Worm (Caenorhabditis elegans) whole organism, L2 larva: ENCODE results near the gene his-32.

Source experiments
- lin-11 ChIP-seq: fragments of 150-350 bp; sonication (generic microtip); optimal IDR thresholded peaks from 2 replicates; lab custom pipeline; 2014; ENCODE audit warnings: missing biosample characterization, missing genetic modification characterization, inconsistent platforms, mixed read lengths
- lin-13 ChIP-seq: fragments of 150-350 bp; optimal IDR thresholded peaks from 2 replicates; lab custom pipeline; 2014; ENCODE audit warnings: missing biosample characterization, missing genetic modification reagents, missing genetic modification characterization
- lsy-2 ChIP-seq, 2 experiments: fragments of 150-350 bp in 1 of 2; sonication (generic microtip) in 1 of 2; optimal IDR thresholded peaks; 2 replicates each; lab custom pipeline; 2014 to 2017; ENCODE audit warnings: missing biosample characterization in 2 of 2, missing genetic modification characterization in 2 of 2
- mdl-1 ChIP-seq, 2 experiments: fragments of 150-350 bp in 1 of 2; sonication (generic microtip) in 1 of 2; optimal IDR thresholded peaks; 2 replicates each; lab custom pipeline; 2017; ENCODE audit warnings: missing biosample characterization in 2 of 2, missing genetic modification characterization in 2 of 2
- nhr-21 ChIP-seq: fragments of 150-350 bp; optimal IDR thresholded peaks from 2 replicates; lab custom pipeline; 2014; ENCODE audit warnings: missing biosample characterization, missing genetic modification characterization
- nhr-237 ChIP-seq: fragments of 150-350 bp; optimal IDR thresholded peaks from 2 replicates; lab custom pipeline; 2014; ENCODE audit warnings: missing biosample characterization, missing genetic modification characterization
- nhr-25 ChIP-seq: fragments of 150-350 bp; sonication (generic microtip); optimal IDR thresholded peaks from 3 replicates; lab custom pipeline; 2014; ENCODE audit warnings: missing biosample characterization, missing genetic modification characterization
- snpc-4 ChIP-seq: fragments of 150-350 bp; optimal IDR thresholded peaks from 2 replicates; lab custom pipeline; 2014; ENCODE audit warnings: missing biosample characterization, missing genetic modification characterization
- ztf-11 ChIP-seq: sonication (generic microtip); optimal IDR thresholded peaks from 2 replicates; lab custom pipeline; 2017; ENCODE audit warnings: missing biosample characterization, missing genetic modification characterization
- ztf-4 ChIP-seq: fragments of 150-350 bp; optimal IDR thresholded peaks from 2 replicates; lab custom pipeline; 2014; ENCODE audit warnings: missing biosample characterization, missing genetic modification characterization

- no peak for TF ChIP-seq nhr-21 (tag; lab: Kevin White, UChicago)
- no peak for TF ChIP-seq ztf-11 (tag; lab: Kevin White, UChicago)
- TF ChIP-seq nhr-237 (tag; lab: Kevin White, UChicago) = no peak
- no peak for TF ChIP-seq lin-13 (GFP tag; lab: Kevin White, UChicago)
- TF ChIP-seq snpc-4 = no peak
- TF ChIP-seq mdl-1 (tag; optimal IDR thresholded peaks at IDR 0.05; lab: Kevin White, UChicago) = no peak
- no peak for TF ChIP-seq lin-11 (tag; lab: Kevin White, UChicago)
- no peak for TF ChIP-seq nhr-25
- TF ChIP-seq lsy-2 (tag; optimal IDR thresholded peaks at IDR 0.05; lab: Kevin White, UChicago) = no peak
- no peak for TF ChIP-seq ztf-4 (tag; lab: Kevin White, UChicago)
Observed at ce11 chrIV:8355592-8355991, 21.5 kb downstream of the his-32 start, which contains the start of the genes F17E9.2 and col-116.
